Worm (Caenorhabditis elegans): ENCODE measurements around the gene F15G9.2.

F15G9.2 gene

ce11 chrX:9665944-9666343 is 47.6 kb downstream of the F15G9.2 start:
- no peak for TF ChIP-seq sma-9 (GFP tag; optimal IDR thresholded peaks at IDR 0.05)
- TF ChIP-seq sma-9 (tag; optimal IDR thresholded peaks at IDR 0.05) = no peak
- TF ChIP-seq ztf-1 (GFP tag; conservative IDR thresholded peaks at IDR 0.05) = no peak
- no peak for TF ChIP-seq elt-3 (tag; optimal IDR thresholded peaks at IDR 0.05)

Measured in whole organism, L2 larva.